Fruit fly (Drosophila melanogaster) whole organism, embryonic: ENCODE data around the gene vkg.

ENCODE experiments used
- Adf1 ChIP-seq: fragments of 200-800 bp; sonication (Bioruptor generic); IDR thresholded peaks from 2 replicates; pipeline ENCODE4 v1.3.6; 2022; ENCODE audit warnings: missing biosample characterization, missing genetic modification characterization
- Asciz ChIP-seq: fragments of 200-800 bp; sonication (Bioruptor generic); optimal IDR thresholded peaks from 2 replicates; lab custom pipeline; 2017; ENCODE audit warnings: missing biosample characterization, mild to moderate bottlenecking, missing genetic modification characterization, missing genetic modification reagents
- CG10147 ChIP-seq: fragments of 200-800 bp; sonication (Bioruptor generic); optimal IDR thresholded peaks from 2 replicates; lab custom pipeline; 2019; ENCODE audit warnings: missing biosample characterization, mild to moderate bottlenecking, missing genetic modification characterization, moderate library complexity
- CG1024 ChIP-seq: fragments of 200-800 bp; sonication (Bioruptor generic); IDR thresholded peaks from 2 replicates; pipeline ENCODE4 v1.3.6; 2022; ENCODE audit warnings: missing biosample characterization, missing genetic modification characterization
- CG11456 ChIP-seq: fragments of 200-800 bp; sonication (Bioruptor generic); IDR thresholded peaks from 3 replicates; pipeline ENCODE4 v1.3.6; 2022; ENCODE audit warnings: missing biosample characterization, missing genetic modification characterization
- CG11695 ChIP-seq: fragments of 200-800 bp; sonication (Bioruptor generic); IDR thresholded peaks from 3 replicates; pipeline ENCODE4 v1.3.6; 2022; ENCODE audit warnings: missing biosample characterization, missing genetic modification characterization
- CG11696 ChIP-seq: fragments of 200-800 bp; sonication (Bioruptor generic); IDR thresholded peaks from 2 replicates; pipeline ENCODE4 v1.3.6; 2022; ENCODE audit warnings: missing biosample characterization, missing genetic modification characterization
- CG12219 ChIP-seq: fragments of 200-800 bp; sonication (Bioruptor generic); optimal IDR thresholded peaks from 3 replicates; lab custom pipeline; 2018; ENCODE audit warnings: missing biosample characterization, mild to moderate bottlenecking, missing genetic modification characterization
- CG12744 ChIP-seq: fragments of 200-800 bp; sonication (Bioruptor generic); optimal IDR thresholded peaks from 2 replicates; lab custom pipeline; 2016; ENCODE audit warnings: missing biosample characterization, missing genetic modification characterization
- CG13287 ChIP-seq: fragments of 200-800 bp; sonication (Bioruptor generic); IDR thresholded peaks from 2 replicates; pipeline ENCODE4 v1.3.6; 2022; ENCODE audit warnings: missing biosample characterization, missing genetic modification characterization; ENCODE audit not compliant: partially characterized antibody
- CG13296 ChIP-seq: fragments of 200-800 bp; sonication (Bioruptor generic); optimal IDR thresholded peaks from 3 replicates; lab custom pipeline; 2018; ENCODE audit warnings: missing biosample characterization, mild to moderate bottlenecking, missing genetic modification characterization
- CG15269 ChIP-seq: fragments of 200-800 bp; sonication (Bioruptor generic); optimal IDR thresholded peaks from 2 replicates; lab custom pipeline; 2018; ENCODE audit warnings: missing biosample characterization, mild to moderate bottlenecking, missing genetic modification characterization, moderate library complexity
- CG15696 ChIP-seq: fragments of 200-800 bp; sonication (Bioruptor generic); optimal IDR thresholded peaks from 2 replicates; lab custom pipeline; 2019; ENCODE audit warnings: missing biosample characterization, mild to moderate bottlenecking, missing genetic modification characterization, moderate library complexity
- CG1603 ChIP-seq: fragments of 200-800 bp; sonication (Bioruptor generic); optimal IDR thresholded peaks from 2 replicates; lab custom pipeline; 2019; ENCODE audit warnings: missing biosample characterization, mild to moderate bottlenecking, missing genetic modification characterization, moderate library complexity
- CG2120 ChIP-seq: fragments of 200-800 bp; sonication (Bioruptor generic); optimal IDR thresholded peaks from 3 replicates; lab custom pipeline; 2016; ENCODE audit warnings: missing biosample characterization, missing genetic modification characterization
- CG4360 ChIP-seq: fragments of 200-800 bp; sonication (Bioruptor generic); IDR thresholded peaks from 2 replicates; pipeline ENCODE4 v1.3.6; 2022; ENCODE audit warnings: missing biosample characterization, missing genetic modification characterization
- CG43689 ChIP-seq: fragments of 200-800 bp; sonication (Bioruptor generic); IDR thresholded peaks from 2 replicates; pipeline ENCODE4 v1.3.6; 2022; ENCODE audit warnings: missing biosample characterization, missing genetic modification characterization
- CG7357 ChIP-seq: fragments of 200-800 bp; sonication (Bioruptor generic); IDR thresholded peaks from 3 replicates; pipeline ENCODE4 v1.3.6; 2022; ENCODE audit warnings: missing biosample characterization, missing genetic modification characterization
- D19A ChIP-seq: fragments of 200-800 bp; optimal IDR thresholded peaks from 3 replicates; lab custom pipeline; 2019; ENCODE audit warnings: missing biosample characterization, mild to moderate bottlenecking, missing genetic modification characterization, moderate library complexity
- Deaf1 ChIP-seq: fragments of 200-800 bp; optimal IDR thresholded peaks from 3 replicates; lab custom pipeline; 2019; ENCODE audit warnings: missing biosample characterization, mild to moderate bottlenecking, missing genetic modification characterization, moderate library complexity
- Mrtf ChIP-seq: fragments of 200-800 bp; sonication (Bioruptor generic); IDR thresholded peaks from 3 replicates; pipeline ENCODE4 v1.3.6; 2022; ENCODE audit warnings: missing biosample characterization, missing genetic modification characterization
- Optix ChIP-seq: fragments of 200-800 bp; sonication (Bioruptor generic); IDR thresholded peaks from 3 replicates; pipeline ENCODE4 v1.3.6; 2022; ENCODE audit warnings: missing biosample characterization, missing genetic modification characterization
- Sin3A ChIP-seq: fragments of >200 bp; optimal IDR thresholded peaks from 2 replicates; lab custom pipeline; 2018
- Six4 ChIP-seq: fragments of 200-800 bp; sonication (Bioruptor generic); optimal IDR thresholded peaks from 2 replicates; lab custom pipeline; 2016; ENCODE audit warnings: missing biosample characterization, missing genetic modification characterization
- ara ChIP-seq: fragments of 200-800 bp; sonication (Bioruptor generic); IDR thresholded peaks from 2 replicates; pipeline ENCODE4 v1.3.6; 2022; ENCODE audit warnings: missing biosample characterization, missing genetic modification characterization
- bowl ChIP-seq: fragments of 200-800 bp; sonication (Bioruptor generic); IDR thresholded peaks from 2 replicates; pipeline ENCODE4 v1.3.6; 2022; ENCODE audit warnings: missing biosample characterization, missing genetic modification characterization
- chif ChIP-seq, 2 experiments: fragments of 200-800 bp; sonication (Bioruptor generic); optimal IDR thresholded peaks; 3 replicates each; lab custom pipeline; 2016; ENCODE audit warnings: missing biosample characterization in 2 of 2, missing genetic modification characterization in 2 of 2
- corto ChIP-seq: fragments of 200-800 bp; sonication (Bioruptor generic); optimal IDR thresholded peaks from 2 replicates; lab custom pipeline; 2016; ENCODE audit warnings: missing biosample characterization, mild to moderate bottlenecking, missing genetic modification characterization, moderate library complexity
- crol ChIP-seq: fragments of 200-800 bp; sonication (Bioruptor generic); IDR thresholded peaks from 2 replicates; pipeline ENCODE4 v1.3.6; 2022; ENCODE audit warnings: missing biosample characterization, missing genetic modification characterization
- fd3F ChIP-seq: fragments of 200-800 bp; sonication (Bioruptor generic); optimal IDR thresholded peaks from 2 replicates; lab custom pipeline; 2018; ENCODE audit warnings: missing biosample characterization, mild to moderate bottlenecking, missing genetic modification characterization, moderate library complexity
- hbn ChIP-seq: fragments of 200-800 bp; sonication (Bioruptor generic); IDR thresholded peaks from 2 replicates; pipeline ENCODE4 v1.3.6; 2022; ENCODE audit warnings: missing biosample characterization, missing genetic modification characterization; ENCODE audit not compliant: partially characterized antibody
- jumu ChIP-seq: fragments of 200-800 bp; sonication (Bioruptor generic); optimal IDR thresholded peaks from 3 replicates; lab custom pipeline; 2016; ENCODE audit warnings: missing biosample characterization, missing genetic modification characterization
- knrl ChIP-seq: fragments of 200-800 bp; sonication (Bioruptor generic); IDR thresholded peaks from 3 replicates; pipeline ENCODE4 v1.3.6; 2022; ENCODE audit warnings: missing biosample characterization, missing genetic modification characterization; ENCODE audit not compliant: partially characterized antibody
- lbe ChIP-seq: fragments of 200-800 bp; sonication (Bioruptor generic); optimal IDR thresholded peaks from 2 replicates; lab custom pipeline; 2016; ENCODE audit warnings: missing biosample characterization, mild to moderate bottlenecking, missing genetic modification characterization
- maf-S ChIP-seq: fragments of 200-800 bp; sonication (Bioruptor generic); optimal IDR thresholded peaks from 2 replicates; lab custom pipeline; 2016; ENCODE audit warnings: missing biosample characterization, missing genetic modification characterization
- nmo ChIP-seq: fragments of 200-800 bp; sonication (Bioruptor generic); optimal IDR thresholded peaks from 2 replicates; lab custom pipeline; 2018; ENCODE audit warnings: missing biosample characterization, mild to moderate bottlenecking, missing genetic modification characterization, moderate library complexity
- p53 ChIP-seq: fragments of 200-800 bp; sonication (Bioruptor generic); optimal IDR thresholded peaks from 2 replicates; lab custom pipeline; 2016; ENCODE audit warnings: missing biosample characterization, missing genetic modification characterization
- pb ChIP-seq: fragments of 200-800 bp; sonication (Bioruptor generic); optimal IDR thresholded peaks from 3 replicates; lab custom pipeline; 2016; ENCODE audit warnings: missing biosample characterization, missing genetic modification characterization
- phol ChIP-seq: fragments of 200-800 bp; sonication (Bioruptor generic); optimal IDR thresholded peaks from 3 replicates; lab custom pipeline; 2018; ENCODE audit warnings: missing biosample characterization, mild to moderate bottlenecking, missing genetic modification characterization, moderate library complexity
- rib ChIP-seq: fragments of 200-800 bp; sonication (Bioruptor generic); IDR thresholded peaks from 2 replicates; pipeline ENCODE4 v1.3.6; 2022; ENCODE audit warnings: missing biosample characterization, missing genetic modification characterization
- sc ChIP-seq, 3 experiments: fragments of >200 bp in 2 of 3; fragments of 200-800 bp in 1 of 3; sonication (Bioruptor generic) in 1 of 3; optimal IDR thresholded peaks; 2 replicates in 2 of 3; 3 replicates in 1 of 3; lab custom pipeline; 2017; ENCODE audit warnings: mild to moderate bottlenecking in 1 of 3, missing biosample characterization in 1 of 3, missing genetic modification characterization in 1 of 3, missing genetic modification reagents in 1 of 3
- schlank ChIP-seq: fragments of 200-800 bp; sonication (Bioruptor generic); optimal IDR thresholded peaks from 2 replicates; lab custom pipeline; 2018; ENCODE audit warnings: missing biosample characterization, mild to moderate bottlenecking, missing genetic modification characterization
- sens ChIP-seq: fragments of 200-800 bp; sonication (Bioruptor generic); peaks from one replicate; lab custom pipeline; 2016; ENCODE audit warnings: missing biosample characterization, missing genetic modification characterization
- so ChIP-seq: fragments of 200-800 bp; sonication (Bioruptor generic); IDR thresholded peaks from 3 replicates; pipeline ENCODE4 v1.3.6; 2022; ENCODE audit warnings: missing biosample characterization, missing genetic modification characterization
- ssp ChIP-seq: fragments of 200-800 bp; sonication (Bioruptor generic); IDR thresholded peaks from 2 replicates; pipeline ENCODE4 v1.3.6; 2022; ENCODE audit warnings: missing biosample characterization, missing genetic modification characterization
- stwl ChIP-seq: fragments of 200-800 bp; sonication (Bioruptor generic); optimal IDR thresholded peaks from 3 replicates; lab custom pipeline; 2018; ENCODE audit warnings: missing biosample characterization, mild to moderate bottlenecking, missing genetic modification characterization, moderate library complexity
- tio ChIP-seq: fragments of 200-800 bp; sonication (Bioruptor generic); optimal IDR thresholded peaks from 2 replicates; lab custom pipeline; 2017; ENCODE audit warnings: missing biosample characterization, missing genetic modification characterization, inconsistent platforms
- unpg ChIP-seq: fragments of 200-800 bp; sonication (Bioruptor generic); optimal IDR thresholded peaks from 3 replicates; lab custom pipeline; 2018; ENCODE audit warnings: missing biosample characterization, mild to moderate bottlenecking, missing genetic modification characterization, moderate library complexity
- zf30C ChIP-seq: fragments of 200-800 bp; sonication (Bioruptor generic); optimal IDR thresholded peaks from 3 replicates; lab custom pipeline; 2018; ENCODE audit warnings: missing biosample characterization, mild to moderate bottlenecking, missing genetic modification characterization

Gene vkg

dm6 chr2L:5060952-5061478 lies 33.0 kb upstream of the vkg start (continued):
- peak; percentile 70 for TF ChIP-seq zf30C (GFP tag; lab: Kevin White, UChicago)
- peak; percentile 23 for TF ChIP-seq phol (tag; lab: Kevin White, UChicago)
- TF ChIP-seq Mrtf (GFP tag; lab: Robert Waterston, UW) = peak; percentile 36; the same call in 2 of the 3 replicates
- TF ChIP-seq lbe = peak; percentile 84
- TF ChIP-seq p53 (GFP tag; lab: Kevin White, UChicago) = peak; percentile 68
- no peak for TF ChIP-seq sc (optimal IDR thresholded peaks at IDR 0.05; lab: Kevin White, UChicago)
- no peak for TF ChIP-seq sc (GFP tag; optimal IDR thresholded peaks at IDR 0.05; lab: Kevin White, UChicago)
- peak; percentile 25 for TF ChIP-seq nmo (GFP tag; lab: Kevin White, UChicago)
- 0 out of 2 replicates have a peak, but pooled peaks have one; percentile 36 for TF ChIP-seq CG43689 (GFP tag; lab: Robert Waterston, UW)
- peak; percentile 63 for TF ChIP-seq CG15269 (tag; lab: Kevin White, UChicago)
- peak; percentile 9 for TF ChIP-seq fd3F (GFP tag; lab: Kevin White, UChicago)
- TF ChIP-seq CG13287 (GFP tag; lab: Robert Waterston, UW) = 0 out of 2 replicates have a peak, but pooled peaks have one; percentile 7
- no peak for TF ChIP-seq stwl
- TF ChIP-seq schlank (tag; lab: Kevin White, UChicago) = peak; percentile 69
- TF ChIP-seq pb (GFP tag; lab: Kevin White, UChicago) = peak; percentile 22
- no peak for TF ChIP-seq Adf1
- TF ChIP-seq crol (GFP tag; lab: Robert Waterston, UW) = no peak
- no peak for TF ChIP-seq hbn (GFP tag; lab: Robert Waterston, UW)
- peak; percentile 68 for TF ChIP-seq jumu (GFP tag; lab: Kevin White, UChicago)
- peak; percentile 38 for TF ChIP-seq Six4 (GFP tag; lab: Kevin White, UChicago)
- TF ChIP-seq CG1024 (GFP tag; lab: Robert Waterston, UW) = peak; percentile 41; the same call in 1 of the 2 replicates
- TF ChIP-seq CG11456 (GFP tag; lab: Robert Waterston, UW) = peak; percentile 69; the same call in 1 of the 3 replicates
- TF ChIP-seq Sin3A (lab: Kevin White, UChicago) = no peak
- TF ChIP-seq unpg (GFP tag; lab: Kevin White, UChicago) = peak; percentile 62
- no peak for TF ChIP-seq Optix (GFP tag; lab: Robert Waterston, UW)
- peak; percentile 46 for TF ChIP-seq tio (GFP tag; lab: Kevin White, UChicago)
- TF ChIP-seq CG11696 (GFP tag; lab: Robert Waterston, UW) = peak; percentile 32; the same call in 1 of the 2 replicates
- no peak for TF ChIP-seq knrl (GFP tag; lab: Robert Waterston, UW)
- TF ChIP-seq Asciz = peak; percentile 72
- TF ChIP-seq CG7357 (GFP tag; lab: Robert Waterston, UW) = 0 out of 3 replicates have a peak, but pooled peaks have one; percentile 33
- TF ChIP-seq ara = peak; percentile 40; the same call in 1 of the 2 replicates
- TF ChIP-seq D19A (tag; lab: Kevin White, UChicago) = peak; percentile 24
- TF ChIP-seq CG1603 (tag; lab: Kevin White, UChicago) = peak; percentile 54
- TF ChIP-seq bowl = peak; percentile 56; the same call in 1 of the 2 replicates
- TF ChIP-seq maf-S = peak; percentile 71
- peak; percentile 41 for TF ChIP-seq CG12744 (GFP tag; lab: Kevin White, UChicago)
- peak; percentile 52 for TF ChIP-seq CG12219 (GFP tag; lab: Kevin White, UChicago)
- TF ChIP-seq CG13296 (GFP tag; lab: Kevin White, UChicago) = peak; percentile 71
- peak; percentile 91 for TF ChIP-seq so
- TF ChIP-seq sens = peak; percentile 93
- peak; percentile 15 for TF ChIP-seq CG10147 (GFP tag; lab: Kevin White, UChicago)
- peak; percentile 84 for TF ChIP-seq CG11695 (GFP tag; lab: Robert Waterston, UW)
- peak; percentile 33; the same call in 1 of the 2 replicates for TF ChIP-seq CG4360 (GFP tag; lab: Robert Waterston, UW)
- 0 out of 2 replicates have a peak, but pooled peaks have one; percentile 35 for TF ChIP-seq rib (GFP tag; lab: Robert Waterston, UW)
- TF ChIP-seq Deaf1 (tag; lab: Kevin White, UChicago) = peak; percentile 13
- no peak for TF ChIP-seq CG15696 (tag; lab: Kevin White, UChicago)
- peak; percentile 88 for TF ChIP-seq CG2120
- peak; percentile 51 for TF ChIP-seq corto (GFP tag; lab: Kevin White, UChicago)
- peak; percentile 22 to 71 for TF ChIP-seq chif (GFP tag; optimal IDR thresholded peaks at IDR 0.05; lab: Kevin White, UChicago)
- peak; percentile 36; the same call in 1 of the 2 replicates for TF ChIP-seq ssp (GFP tag; lab: Robert Waterston, UW)
